Worm (Caenorhabditis elegans) whole organism, mixed stage, embryonic: ENCODE results near the gene srx-82.

Source experiments
- blmp-1 ChIP-seq: fragments of 150-350 bp; optimal IDR thresholded peaks from 2 replicates; lab custom pipeline; 2014; ENCODE audit warnings: missing biosample characterization, missing genetic modification characterization
- ces-1 ChIP-seq: fragments of 150-350 bp; optimal IDR thresholded peaks from 2 replicates; lab custom pipeline; 2014; ENCODE audit warnings: missing biosample characterization, missing genetic modification reagents, missing genetic modification characterization
- elt-1 ChIP-seq: sonication (generic microtip); optimal IDR thresholded peaks from 2 replicates; lab custom pipeline; 2017; ENCODE audit warnings: missing genetic modification characterization, mild to moderate bottlenecking, missing compliant biosample characterization, antibody characterized with exemption, moderate library complexity, borderline replicate concordance; ENCODE audit not compliant: insufficient read depth
- flh-1 ChIP-seq: fragments of 200-800 bp; sonication (Bioruptor generic); optimal IDR thresholded peaks from 2 replicates; lab custom pipeline; 2018; ENCODE audit warnings: mild to moderate bottlenecking, missing genetic modification characterization, moderate library complexity, missing compliant biosample characterization
- hlh-1 ChIP-seq: fragments of 150-350 bp; optimal IDR thresholded peaks from 2 replicates; lab custom pipeline; 2014; ENCODE audit warnings: missing biosample characterization, missing genetic modification reagents, missing genetic modification characterization
- nhr-12 ChIP-seq: fragments of 150-350 bp; optimal IDR thresholded peaks from 2 replicates; lab custom pipeline; 2014; ENCODE audit warnings: missing biosample characterization, missing genetic modification characterization
- nhr-237 ChIP-seq: fragments of 150-350 bp; optimal IDR thresholded peaks from 2 replicates; lab custom pipeline; 2014; ENCODE audit warnings: missing biosample characterization, missing genetic modification characterization
- pha-4 ChIP-seq: fragments of 150-350 bp; optimal IDR thresholded peaks from 2 replicates; lab custom pipeline; 2018; ENCODE audit warnings: missing biosample characterization, missing genetic modification reagents, missing genetic modification characterization
- snpc-4 ChIP-seq: fragments of 150-350 bp; optimal IDR thresholded peaks from 2 replicates; lab custom pipeline; 2014; ENCODE audit warnings: missing biosample characterization, missing genetic modification characterization
- unc-39 ChIP-seq: fragments of 150-350 bp; optimal IDR thresholded peaks from 2 replicates; lab custom pipeline; 2014; ENCODE audit warnings: missing biosample characterization, missing genetic modification characterization
- unc-62 ChIP-seq: fragments of 150-350 bp; optimal IDR thresholded peaks from 2 replicates; lab custom pipeline; 2014; ENCODE audit warnings: missing biosample characterization, missing genetic modification reagents, missing genetic modification characterization
- ztf-11 ChIP-seq: fragments of 150-350 bp; optimal IDR thresholded peaks from 2 replicates; lab custom pipeline; 2014; ENCODE audit warnings: missing biosample characterization, missing genetic modification characterization

DNA sequence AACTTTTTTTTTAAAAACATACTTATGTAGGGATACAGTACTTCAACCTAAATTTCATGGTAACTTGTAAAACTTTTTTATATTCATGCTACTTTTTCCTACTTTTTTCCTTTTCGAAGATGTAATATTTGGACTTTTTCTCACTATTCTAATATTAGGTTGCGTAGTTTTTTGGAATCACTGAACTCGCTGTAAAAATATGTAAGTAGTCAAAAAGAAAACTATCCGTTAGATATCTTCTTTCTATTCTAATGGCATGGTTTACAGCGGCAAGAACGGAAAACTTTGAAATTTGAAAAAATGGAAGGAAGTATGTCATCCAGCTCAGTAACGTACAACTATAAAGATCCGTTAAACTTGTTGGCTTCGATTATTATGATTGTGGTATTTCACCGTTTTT is at the start of gene srx-82:
- no peak for TF ChIP-seq pha-4
- TF ChIP-seq blmp-1 (tag; lab: Kevin White, UChicago), result no peak
- no peak for TF ChIP-seq ces-1 (GFP tag; lab: Kevin White, UChicago)
- no peak for TF ChIP-seq nhr-12 (tag; lab: Kevin White, UChicago)
- no peak for TF ChIP-seq snpc-4 (tag; lab: Kevin White, UChicago)
- TF ChIP-seq flh-1 (GFP tag; lab: Kevin White, UChicago), result no peak
- no peak for TF ChIP-seq ztf-11
- TF ChIP-seq unc-39 (tag; lab: Kevin White, UChicago), result no peak
- no peak for TF ChIP-seq elt-1 (tag; lab: Kevin White, UChicago)
- no peak for TF ChIP-seq hlh-1 (tag; lab: Kevin White, UChicago)
- TF ChIP-seq nhr-237, result no peak
- TF ChIP-seq unc-62 (GFP tag; lab: Kevin White, UChicago), result no peak
